Fruit fly (Drosophila melanogaster) whole organism, adult: ENCODE data around the gene brk.

Source experiments
- CG11617 ChIP-seq: fragments of 200-800 bp; sonication (Bioruptor generic); optimal IDR thresholded peaks from 2 replicates; lab custom pipeline; 2017; ENCODE audit warnings: mild to moderate bottlenecking, missing biosample characterization, missing genetic modification reagents, missing genetic modification characterization
- CG12768 ChIP-seq: fragments of 200-800 bp; sonication (Bioruptor generic); optimal IDR thresholded peaks from 2 replicates; lab custom pipeline; 2017; ENCODE audit warnings: missing biosample characterization, missing genetic modification characterization, mild to moderate bottlenecking, moderate library complexity, missing genetic modification reagents
- CG14711 ChIP-seq: fragments of 200-800 bp; sonication (Bioruptor generic); optimal IDR thresholded peaks from 2 replicates; lab custom pipeline; 2018; ENCODE audit warnings: missing biosample characterization, mild to moderate bottlenecking, missing genetic modification characterization, moderate library complexity
- CG1620 ChIP-seq: fragments of 200-800 bp; sonication (Bioruptor generic); optimal IDR thresholded peaks from 2 replicates; lab custom pipeline; 2016; ENCODE audit warnings: missing biosample characterization, missing genetic modification characterization
- CG33017 ChIP-seq: fragments of 200-800 bp; sonication (Bioruptor generic); optimal IDR thresholded peaks from 2 replicates; lab custom pipeline; 2018; ENCODE audit warnings: missing biosample characterization, mild to moderate bottlenecking, missing genetic modification characterization, moderate library complexity
- CG5204 ChIP-seq: fragments of 200-800 bp; sonication (Bioruptor generic); optimal IDR thresholded peaks from 2 replicates; lab custom pipeline; 2016; ENCODE audit warnings: missing biosample characterization, missing genetic modification characterization
- CG7045 ChIP-seq: fragments of 200-800 bp; sonication (Bioruptor generic); optimal IDR thresholded peaks from 2 replicates; lab custom pipeline; 2017; ENCODE audit warnings: missing biosample characterization, mild to moderate bottlenecking, missing genetic modification characterization
- CG7101 ChIP-seq: fragments of 200-800 bp; sonication (Bioruptor generic); optimal IDR thresholded peaks from 2 replicates; lab custom pipeline; 2018; ENCODE audit warnings: missing biosample characterization, mild to moderate bottlenecking, missing genetic modification characterization, moderate library complexity
- Clk ChIP-seq: fragments of 200-800 bp; sonication (Bioruptor generic); optimal IDR thresholded peaks from 2 replicates; lab custom pipeline; 2017; ENCODE audit warnings: missing biosample characterization, missing genetic modification characterization
- Crg-1 ChIP-seq: fragments of 200-800 bp; sonication (Bioruptor generic); optimal IDR thresholded peaks from 2 replicates; lab custom pipeline; 2016; ENCODE audit warnings: missing biosample characterization, missing genetic modification characterization
- Hr96 ChIP-seq: fragments of 200-800 bp; sonication (Bioruptor generic); optimal IDR thresholded peaks from 2 replicates; lab custom pipeline; 2016; ENCODE audit warnings: missing biosample characterization, missing genetic modification characterization
- Mnt ChIP-seq: fragments of 200-800 bp; sonication (Bioruptor generic); optimal IDR thresholded peaks from 2 replicates; lab custom pipeline; 2016; ENCODE audit warnings: missing biosample characterization, mild to moderate bottlenecking, missing genetic modification characterization
- bab1 ChIP-seq: fragments of 200-800 bp; sonication (Bioruptor generic); optimal IDR thresholded peaks from 3 replicates; lab custom pipeline; 2019; ENCODE audit warnings: missing biosample characterization, mild to moderate bottlenecking, missing genetic modification characterization, moderate library complexity
- cic ChIP-seq: fragments of 200-800 bp; sonication (Bioruptor generic); optimal IDR thresholded peaks from 2 replicates; lab custom pipeline; 2017; ENCODE audit warnings: missing biosample characterization, mild to moderate bottlenecking, missing genetic modification characterization, moderate library complexity
- cnc ChIP-seq, 2 experiments: fragments of >200 bp; optimal IDR thresholded peaks; 2 replicates each; lab custom pipeline; 2017
- kay ChIP-seq: fragments of 200-800 bp; sonication (Bioruptor generic); peaks from one replicate; lab custom pipeline; 2016; ENCODE audit warnings: missing biosample characterization, missing genetic modification characterization, borderline replicate concordance
- ovo ChIP-seq: fragments of 200-800 bp; sonication (Bioruptor generic); optimal IDR thresholded peaks from 2 replicates; lab custom pipeline; 2016; ENCODE audit warnings: missing biosample characterization, missing genetic modification characterization
- pad ChIP-seq: fragments of 200-800 bp; sonication (Bioruptor generic); optimal IDR thresholded peaks from 3 replicates; lab custom pipeline; 2017; ENCODE audit warnings: missing biosample characterization, missing genetic modification characterization, mild to moderate bottlenecking, moderate library complexity, missing genetic modification reagents
- tj ChIP-seq: fragments of 200-800 bp; sonication (Bioruptor generic); optimal IDR thresholded peaks from 3 replicates; lab custom pipeline; 2017; ENCODE audit warnings: missing biosample characterization, mild to moderate bottlenecking, missing genetic modification characterization, moderate library complexity
- toe ChIP-seq: fragments of 200-800 bp; sonication (Bioruptor generic); optimal IDR thresholded peaks from 2 replicates; lab custom pipeline; 2016; ENCODE audit warnings: missing biosample characterization, missing genetic modification characterization

brk gene

dm6 chrX:7300356-7300721 is 7.4 kb upstream of the brk start:
- TF ChIP-seq CG14711 (tag; lab: Kevin White, UChicago) (no peak), CG12768 (no peak), tj (no peak), pad (GFP tag; lab: Kevin White, UChicago) (peak; percentile 4), CG7045 (no peak), kay (GFP tag; lab: Kevin White, UChicago) (peak; percentile 69), CG33017 (tag; lab: Kevin White, UChicago) (no peak), cic (GFP tag; lab: Kevin White, UChicago) (no peak), Hr96 (GFP tag; lab: Kevin White, UChicago) (peak; percentile 20), CG11617 (GFP tag; lab: Kevin White, UChicago) (peak; percentile 30), toe (GFP tag; lab: Kevin White, UChicago) (no peak), CG1620 (GFP tag; lab: Kevin White, UChicago) (no peak), CG5204 (no peak), Mnt (no peak), bab1 (GFP tag; lab: Kevin White, UChicago) (no peak)

- no peak for TF ChIP-seq CG5204
- TF ChIP-seq Crg-1, result no peak
- peak; percentile 42 for TF ChIP-seq bab1 (GFP tag; lab: Kevin White, UChicago)
- no peak for TF ChIP-seq Mnt
- no peak for TF ChIP-seq Clk (GFP tag; lab: Kevin White, UChicago)
- peak; percentile 24 for TF ChIP-seq ovo
- TF ChIP-seq CG7045, result no peak
- TF ChIP-seq pad (GFP tag; lab: Kevin White, UChicago), result no peak
- no peak for TF ChIP-seq toe (GFP tag; lab: Kevin White, UChicago)
- no peak for TF ChIP-seq CG7101 (tag; lab: Kevin White, UChicago)
- TF ChIP-seq tj, result peak; percentile 70
- TF ChIP-seq cnc (optimal IDR thresholded peaks at IDR 0.05; lab: Kevin White, UChicago), result no peak
- no peak for TF ChIP-seq CG11617 (GFP tag; lab: Kevin White, UChicago)
- TF ChIP-seq CG1620 (GFP tag; lab: Kevin White, UChicago), result no peak
- no peak for TF ChIP-seq CG12768
- TF ChIP-seq kay (GFP tag; lab: Kevin White, UChicago), result peak; percentile 16
- TF ChIP-seq CG14711 (tag; lab: Kevin White, UChicago), result no peak
- TF ChIP-seq cic (GFP tag; lab: Kevin White, UChicago), result peak; percentile 28
- no peak for TF ChIP-seq Hr96 (GFP tag; lab: Kevin White, UChicago)
- no peak for TF ChIP-seq CG33017 (tag; lab: Kevin White, UChicago)
Measured at dm6 chrX:7300722-7301350, 6.9 kb upstream of the brk start.

dm6 chrX:7301351-7302328 is 6.1 kb upstream of the brk start:
- no peak for TF ChIP-seq bab1 (GFP tag; lab: Kevin White, UChicago)
- TF ChIP-seq CG12768, result no peak
- TF ChIP-seq Clk (GFP tag; lab: Kevin White, UChicago), result no peak
- TF ChIP-seq CG33017 (tag; lab: Kevin White, UChicago), result peak; percentile 1
- TF ChIP-seq cic (GFP tag; lab: Kevin White, UChicago), result no peak
- no peak for TF ChIP-seq pad (GFP tag; lab: Kevin White, UChicago)
- TF ChIP-seq Hr96 (GFP tag; lab: Kevin White, UChicago), result peak; percentile 42
- TF ChIP-seq CG11617 (GFP tag; lab: Kevin White, UChicago), result peak; percentile 50
- TF ChIP-seq kay (GFP tag; lab: Kevin White, UChicago), result no peak
- TF ChIP-seq Mnt, result no peak
- peak; percentile 48 for TF ChIP-seq CG1620 (GFP tag; lab: Kevin White, UChicago)
- no peak for TF ChIP-seq Crg-1
- TF ChIP-seq ovo, result no peak
- peak; percentile 20 for TF ChIP-seq CG7045
- peak in 1 of 2 experiments; percentile 52 for TF ChIP-seq cnc (optimal IDR thresholded peaks at IDR 0.05; lab: Kevin White, UChicago)
- peak; percentile 15 for TF ChIP-seq CG7101 (tag; lab: Kevin White, UChicago)
- TF ChIP-seq toe (GFP tag; lab: Kevin White, UChicago), result no peak
- TF ChIP-seq CG5204, result peak; percentile 34

- TF ChIP-seq Crg-1 (no peak), CG11617 (GFP tag; lab: Kevin White, UChicago) (no peak), pad (GFP tag; lab: Kevin White, UChicago) (no peak), Hr96 (GFP tag; lab: Kevin White, UChicago) (no peak)
Measured at dm6 chrX:7302329-7302728, 5.4 kb upstream of the brk start.

- TF ChIP-seq bab1 (GFP tag; lab: Kevin White, UChicago) (no peak), CG11617 (GFP tag; lab: Kevin White, UChicago) (no peak), CG14711 (tag; lab: Kevin White, UChicago) (no peak), pad (GFP tag; lab: Kevin White, UChicago) (no peak), tj (no peak), CG7101 (tag; lab: Kevin White, UChicago) (no peak), CG1620 (GFP tag; lab: Kevin White, UChicago) (no peak), CG33017 (tag; lab: Kevin White, UChicago) (no peak), toe (GFP tag; lab: Kevin White, UChicago) (no peak), Mnt (peak; percentile 53), cic (GFP tag; lab: Kevin White, UChicago) (peak; percentile 50), cnc (optimal IDR thresholded peaks at IDR 0.05; lab: Kevin White, UChicago) (no peak), ovo (no peak), CG7045 (no peak), Crg-1 (no peak), CG5204 (no peak), kay (GFP tag; lab: Kevin White, UChicago) (peak; percentile 84), Clk (GFP tag; lab: Kevin White, UChicago) (no peak), CG12768 (no peak), Hr96 (GFP tag; lab: Kevin White, UChicago) (no peak)
Measured at dm6 chrX:7303848-7304427, 3.8 kb upstream of the brk start.
